Worm (Caenorhabditis elegans) whole organism, L3 larva: ENCODE results near the gene abcf-3.

ENCODE experiments used
- ZK546.5 ChIP-seq: sonication (generic microtip); optimal IDR thresholded peaks from 2 replicates; lab custom pipeline; 2017; ENCODE audit warnings: missing biosample characterization, missing genetic modification characterization
- fos-1 ChIP-seq: fragments of 150-350 bp; optimal IDR thresholded peaks from 2 replicates; lab custom pipeline; 2014; ENCODE audit warnings: missing biosample characterization, missing genetic modification characterization
- nhr-237 ChIP-seq: fragments of 150-350 bp; optimal IDR thresholded peaks from 2 replicates; lab custom pipeline; 2014; ENCODE audit warnings: missing biosample characterization, missing genetic modification characterization
- nhr-28 ChIP-seq: fragments of 150-350 bp; optimal IDR thresholded peaks from 2 replicates; lab custom pipeline; 2014; ENCODE audit warnings: missing biosample characterization, missing genetic modification characterization

DNA sequence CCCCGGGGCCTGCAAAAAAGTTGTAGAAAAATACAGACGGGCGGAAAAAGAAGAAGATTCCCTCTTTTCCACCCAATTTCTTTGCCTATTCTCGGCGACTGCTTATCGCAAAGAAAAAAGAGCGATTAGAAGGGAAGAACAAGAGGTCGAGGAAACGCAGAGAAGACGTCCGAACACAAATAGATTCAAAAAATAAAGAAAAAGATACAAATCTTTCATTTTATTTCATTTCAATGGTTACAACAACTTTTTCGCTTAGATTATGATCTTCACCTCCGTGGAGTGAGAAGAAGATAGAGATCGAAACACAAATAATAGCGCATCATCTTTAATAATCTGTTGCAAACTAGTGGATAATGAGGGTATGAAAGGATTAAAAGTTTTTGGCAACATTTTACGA lies 41.1 kb upstream of the abcf-3 start:
- TF ChIP-seq ZK546.5 (tag; lab: Kevin White, UChicago), result no peak
- no peak for TF ChIP-seq fos-1 (tag; lab: Kevin White, UChicago)
- no peak for TF ChIP-seq nhr-28
- TF ChIP-seq nhr-237, result no peak
